Worm (Caenorhabditis elegans) whole organism, early embryonic: ENCODE data around the gene C48D5.3.

Source experiments
- B0310.2 ChIP-seq: sonication (generic microtip); optimal IDR thresholded peaks from 2 replicates; lab custom pipeline; 2016; ENCODE audit warnings: mild to moderate bottlenecking, missing genetic modification characterization, missing compliant biosample characterization
- F13C5.2 ChIP-seq: sonication (generic microtip); optimal IDR thresholded peaks from 2 replicates; lab custom pipeline; 2017; ENCODE audit warnings: mild to moderate bottlenecking, missing genetic modification characterization, inconsistent platforms, missing compliant biosample characterization
- aly-1 ChIP-seq: sonication (generic microtip); optimal IDR thresholded peaks from 2 replicates; lab custom pipeline; 2016; ENCODE audit warnings: missing genetic modification characterization, missing compliant biosample characterization
- ama-1 ChIP-seq: fragments of 150-350 bp; optimal IDR thresholded peaks from 2 replicates; lab custom pipeline; 2014
- ceh-13 ChIP-seq: fragments of 200-800 bp; sonication (Bioruptor generic); optimal IDR thresholded peaks from 2 replicates; lab custom pipeline; 2018; ENCODE audit warnings: mild to moderate bottlenecking, missing genetic modification characterization, missing compliant biosample characterization
- ceh-36 ChIP-seq: sonication (generic microtip); optimal IDR thresholded peaks from 2 replicates; lab custom pipeline; 2016; ENCODE audit warnings: missing genetic modification characterization, inconsistent platforms, missing compliant biosample characterization
- ets-7 ChIP-seq: sonication (generic microtip); optimal IDR thresholded peaks from 2 replicates; lab custom pipeline; 2016; ENCODE audit warnings: missing genotype, missing genetic modification characterization, missing compliant biosample characterization
- flt-1 ChIP-seq: fragments of 200-800 bp; sonication (Bioruptor generic); IDR thresholded peaks from 2 replicates; pipeline ENCODE4 v1.3.6; 2022; ENCODE audit warnings: missing genetic modification characterization, missing compliant biosample characterization
- hmbx-1 ChIP-seq: sonication (generic microtip); optimal IDR thresholded peaks from 2 replicates; lab custom pipeline; 2016; ENCODE audit warnings: mild to moderate bottlenecking, missing genetic modification characterization, missing compliant biosample characterization
- hmg-4 ChIP-seq: fragments of 200-800 bp; sonication (Bioruptor generic); optimal IDR thresholded peaks from 2 replicates; lab custom pipeline; 2018; ENCODE audit warnings: mild to moderate bottlenecking, missing genetic modification characterization, missing compliant biosample characterization
- hnd-1 ChIP-seq: sonication (generic microtip); optimal IDR thresholded peaks from 2 replicates; lab custom pipeline; 2016; ENCODE audit warnings: missing genetic modification characterization, missing compliant biosample characterization
- pes-1 ChIP-seq: fragments of 200-800 bp; sonication (Bioruptor generic); IDR thresholded peaks from 2 replicates; pipeline ENCODE4 v1.3.6; 2022; ENCODE audit warnings: missing genetic modification reagents, missing genetic modification characterization, missing compliant biosample characterization
- scrt-1 ChIP-seq: fragments of 200-800 bp; sonication (Bioruptor generic); IDR thresholded peaks from 2 replicates; pipeline ENCODE4 v1.3.6; 2022; ENCODE audit warnings: missing genetic modification characterization, missing compliant biosample characterization
- sea-1 ChIP-seq: fragments of 200-800 bp; sonication (Bioruptor generic); conservative IDR thresholded peaks from 2 replicates; pipeline ENCODE4 v1.3.6; 2022; ENCODE audit warnings: missing genetic modification characterization, missing compliant biosample characterization
- tbx-11 ChIP-seq: fragments of 200-800 bp; sonication (Bioruptor generic); IDR thresholded peaks from 2 replicates; pipeline ENCODE4 v1.3.6; 2022; ENCODE audit warnings: missing genetic modification characterization, missing compliant biosample characterization
- tbx-37 ChIP-seq: fragments of 200-800 bp; sonication (Bioruptor generic); conservative IDR thresholded peaks from 2 replicates; pipeline ENCODE4 v1.3.6; 2022; ENCODE audit warnings: missing genetic modification reagents, missing genetic modification characterization, missing compliant biosample characterization
- tra-4 ChIP-seq: sonication (generic microtip); optimal IDR thresholded peaks from 2 replicates; lab custom pipeline; 2017; ENCODE audit warnings: missing genetic modification characterization, missing compliant biosample characterization

C48D5.3 gene

ce11 chrIII:3573281-3573680, 8.3 kb downstream of the C48D5.3 start, which contains the start of gene nhr-6:
Gene nhr-6, plus strand, starts transcription at chrIII:3573581.
- no peak for TF ChIP-seq F13C5.2
- TF ChIP-seq B0310.2 (tag; lab: Kevin White, UChicago) = no peak
- no peak for TF ChIP-seq tbx-37
- no peak for TF ChIP-seq ceh-13 (GFP tag; lab: Kevin White, UChicago)
- TF ChIP-seq hmg-4 (GFP tag; lab: Kevin White, UChicago) = no peak
- no peak for TF ChIP-seq hnd-1 (tag; lab: Kevin White, UChicago)
- no peak for TF ChIP-seq ama-1 (lab: Kevin White, UChicago)
- TF ChIP-seq ets-7 = no peak
- TF ChIP-seq flt-1 (GFP tag; lab: Robert Waterston, UW) = no peak
- TF ChIP-seq ceh-36 (tag; lab: Kevin White, UChicago) = no peak
- TF ChIP-seq hmbx-1 (tag; lab: Kevin White, UChicago) = no peak
- TF ChIP-seq tra-4 = no peak

- TF ChIP-seq F13C5.2 (no peak), ets-7 (no peak), hnd-1 (tag; lab: Kevin White, UChicago) (no peak), sea-1 (no peak), scrt-1 (GFP tag; lab: Robert Waterston, UW) (no peak), aly-1 (no peak), tbx-11 (GFP tag; lab: Robert Waterston, UW) (no peak), hmg-4 (GFP tag; lab: Kevin White, UChicago) (no peak), ama-1 (lab: Kevin White, UChicago) (no peak), tra-4 (no peak), ceh-13 (GFP tag; lab: Kevin White, UChicago) (no peak), hmbx-1 (tag; lab: Kevin White, UChicago) (no peak), tbx-37 (no peak), flt-1 (GFP tag; lab: Robert Waterston, UW) (no peak), B0310.2 (tag; lab: Kevin White, UChicago) (no peak)
Measured at ce11 chrIII:3571371-3571902, 10.1 kb downstream of the C48D5.3 start.

- TF ChIP-seq aly-1 (no peak), hmbx-1 (tag; lab: Kevin White, UChicago) (no peak), tbx-11 (GFP tag; lab: Robert Waterston, UW) (no peak), hmg-4 (GFP tag; lab: Kevin White, UChicago) (no peak)
Measured at ce11 chrIII:3569763-3570162, 11.8 kb downstream of the C48D5.3 start.

ce11 chrIII:3566785-3567184, 14.8 kb downstream of the C48D5.3 start:
- no peak for TF ChIP-seq tbx-11 (GFP tag; lab: Robert Waterston, UW)
- peak; percentile 8 for TF ChIP-seq hmg-4 (GFP tag; lab: Kevin White, UChicago)

- TF ChIP-seq tbx-37 (no peak), F13C5.2 (no peak), ama-1 (lab: Kevin White, UChicago) (no peak), ceh-13 (GFP tag; lab: Kevin White, UChicago) (no peak), B0310.2 (tag; lab: Kevin White, UChicago) (no peak), aly-1 (no peak), scrt-1 (GFP tag; lab: Robert Waterston, UW) (no peak), hmg-4 (GFP tag; lab: Kevin White, UChicago) (no peak), tra-4 (no peak), flt-1 (GFP tag; lab: Robert Waterston, UW) (no peak), hnd-1 (tag; lab: Kevin White, UChicago) (no peak), sea-1 (no peak), pes-1 (GFP tag; lab: Robert Waterston, UW) (no peak), tbx-11 (GFP tag; lab: Robert Waterston, UW) (no peak), hmbx-1 (tag; lab: Kevin White, UChicago) (no peak), ceh-36 (tag; lab: Kevin White, UChicago) (no peak), ets-7 (no peak)
Measured at ce11 chrIII:3564762-3565359, 16.7 kb downstream of the C48D5.3 start.

- TF ChIP-seq tra-4 = no peak
- TF ChIP-seq sea-1 = no peak
- TF ChIP-seq ets-7 = no peak
- TF ChIP-seq aly-1 = no peak
- no peak for TF ChIP-seq ama-1 (lab: Kevin White, UChicago)
- TF ChIP-seq hmg-4 (GFP tag; lab: Kevin White, UChicago) = no peak
- no peak for TF ChIP-seq tbx-37
- no peak for TF ChIP-seq ceh-13 (GFP tag; lab: Kevin White, UChicago)
- no peak for TF ChIP-seq ceh-36 (tag; lab: Kevin White, UChicago)
- TF ChIP-seq B0310.2 (tag; lab: Kevin White, UChicago) = no peak
- no peak for TF ChIP-seq flt-1 (GFP tag; lab: Robert Waterston, UW)
Measured at ce11 chrIII:3562276-3562675, 19.3 kb downstream of the C48D5.3 start.

- no peak for TF ChIP-seq tbx-11 (GFP tag; lab: Robert Waterston, UW)
Measured at ce11 chrIII:3560235-3560634, 21.3 kb downstream of the C48D5.3 start.

- TF ChIP-seq ets-7 (no peak), tbx-11 (GFP tag; lab: Robert Waterston, UW) (no peak), flt-1 (GFP tag; lab: Robert Waterston, UW) (no peak), B0310.2 (tag; lab: Kevin White, UChicago) (no peak), tra-4 (no peak), pes-1 (GFP tag; lab: Robert Waterston, UW) (no peak), hmbx-1 (tag; lab: Kevin White, UChicago) (no peak), hnd-1 (tag; lab: Kevin White, UChicago) (no peak), tbx-37 (no peak), ama-1 (lab: Kevin White, UChicago) (no peak)
Measured at ce11 chrIII:3553349-3553748, 28.2 kb downstream of the C48D5.3 start, which contains the start of gene C54C6.4. Gene C54C6.4, plus strand, starts transcription at chrIII:3553649.
